Worm (Caenorhabditis elegans) whole organism, L1 larva: Measurements from ENCODE around the gene T10G3.3.

ENCODE experiments used
- C34B4.2 ChIP-seq: sonication (generic microtip); optimal IDR thresholded peaks from 2 replicates; lab custom pipeline; 2017; ENCODE audit warnings: mild to moderate bottlenecking, missing genetic modification characterization, missing compliant biosample characterization
- F16B12.6 ChIP-seq: fragments of 150-350 bp; optimal IDR thresholded peaks from 2 replicates; lab custom pipeline; 2014; ENCODE audit warnings: missing biosample characterization, missing genetic modification characterization
- Y116A8C.19 ChIP-seq: sonication (generic microtip); optimal IDR thresholded peaks from 2 replicates; lab custom pipeline; 2016; ENCODE audit warnings: missing compliant biosample characterization, missing genetic modification characterization, borderline replicate concordance
- aha-1 ChIP-seq: fragments of 150-350 bp; optimal IDR thresholded peaks from 2 replicates; lab custom pipeline; 2014; ENCODE audit warnings: missing biosample characterization, missing genetic modification characterization
- alr-1 ChIP-seq: fragments of 200-800 bp; sonication (Bioruptor generic); optimal IDR thresholded peaks from 2 replicates; lab custom pipeline; 2018; ENCODE audit warnings: borderline replicate concordance, mild to moderate bottlenecking, missing genetic modification characterization, missing compliant biosample characterization
- aly-2 ChIP-seq: fragments of 150-350 bp; optimal IDR thresholded peaks from 2 replicates; lab custom pipeline; 2014; ENCODE audit warnings: missing biosample characterization, missing genetic modification characterization
- ama-1 ChIP-seq: fragments of 150-350 bp; optimal IDR thresholded peaks from 2 replicates; lab custom pipeline; 2014
- blmp-1 ChIP-seq: fragments of 150-350 bp; optimal IDR thresholded peaks from 2 replicates; lab custom pipeline; 2014; ENCODE audit warnings: missing biosample characterization, missing genetic modification characterization
- ceh-90 ChIP-seq: sonication (generic microtip); optimal IDR thresholded peaks from 2 replicates; lab custom pipeline; 2016; ENCODE audit warnings: missing genetic modification characterization, missing compliant biosample characterization
- ces-1 ChIP-seq: fragments of 150-350 bp; optimal IDR thresholded peaks from 2 replicates; lab custom pipeline; 2014; ENCODE audit warnings: missing biosample characterization, missing genetic modification reagents, missing genetic modification characterization
- egl-13 ChIP-seq: sonication (generic microtip); optimal IDR thresholded peaks from 2 replicates; lab custom pipeline; 2016; ENCODE audit warnings: missing genotype, missing genetic modification reagents, missing genetic modification characterization, missing compliant biosample characterization
- elt-2 ChIP-seq: sonication (generic microtip); optimal IDR thresholded peaks from 2 replicates; lab custom pipeline; 2016; ENCODE audit warnings: missing genetic modification characterization, mild to moderate bottlenecking, inconsistent platforms, missing compliant biosample characterization, missing genetic modification reagents
- elt-3 ChIP-seq, 6 experiments: fragments of 150-350 bp in 1 of 6; sonication (generic microtip); optimal IDR thresholded peaks; 2 replicates each; lab custom pipeline; 2017 to 2018; ENCODE audit warnings: missing biosample characterization in 6 of 6, missing genetic modification characterization in 6 of 6, inconsistent platforms in 1 of 6
- ets-5 ChIP-seq: fragments of 200-800 bp; sonication (Bioruptor generic); IDR thresholded peaks from 2 replicates; pipeline ENCODE4 v1.3.6; 2022; ENCODE audit warnings: missing genetic modification characterization, missing compliant biosample characterization
- fkh-10 ChIP-seq: sonication (generic microtip); optimal IDR thresholded peaks from 2 replicates; lab custom pipeline; 2017; ENCODE audit warnings: missing biosample characterization, missing genetic modification reagents, missing genetic modification characterization
- fkh-4 ChIP-seq: sonication (generic microtip); optimal IDR thresholded peaks from 2 replicates; lab custom pipeline; 2016; ENCODE audit warnings: missing compliant biosample characterization, missing genetic modification characterization, borderline replicate concordance
- hlh-4 ChIP-seq: sonication (generic microtip); optimal IDR thresholded peaks from 2 replicates; lab custom pipeline; 2016; ENCODE audit warnings: mild to moderate bottlenecking, missing genetic modification characterization, missing compliant biosample characterization
- jun-1 ChIP-seq: fragments of 150-350 bp; optimal IDR thresholded peaks from 2 replicates; lab custom pipeline; 2014; ENCODE audit warnings: missing biosample characterization, missing genetic modification reagents, missing genetic modification characterization
- lin-13 ChIP-seq: fragments of 150-350 bp; optimal IDR thresholded peaks from 2 replicates; lab custom pipeline; 2014; ENCODE audit warnings: missing biosample characterization, missing genetic modification reagents, missing genetic modification characterization
- lin-14 ChIP-seq: fragments of 200-800 bp; sonication (Bioruptor generic); optimal IDR thresholded peaks from 2 replicates; lab custom pipeline; 2018; ENCODE audit warnings: mild to moderate bottlenecking, missing genetic modification characterization, moderate library complexity, missing compliant biosample characterization
- lin-15B ChIP-seq: fragments of 150-350 bp; sonication (generic microtip); optimal IDR thresholded peaks from 3 replicates; lab custom pipeline; 2014; ENCODE audit warnings: missing biosample characterization, missing genetic modification characterization
- lir-3 ChIP-seq: sonication (generic microtip); optimal IDR thresholded peaks from 2 replicates; lab custom pipeline; 2016; ENCODE audit warnings: mild to moderate bottlenecking, missing genetic modification characterization, moderate library complexity, missing compliant biosample characterization; ENCODE audit not compliant: poor library complexity
- mab-9 ChIP-seq: fragments of 200-800 bp; sonication (Bioruptor generic); IDR thresholded peaks from 2 replicates; pipeline ENCODE4 v1.3.6; 2022; ENCODE audit warnings: missing genetic modification reagents, missing genetic modification characterization, missing compliant biosample characterization
- mef-2 ChIP-seq: fragments of 150-350 bp; optimal IDR thresholded peaks from 2 replicates; lab custom pipeline; 2014; ENCODE audit warnings: missing biosample characterization, missing genetic modification characterization
- mep-1 ChIP-seq: fragments of 150-350 bp; optimal IDR thresholded peaks from 2 replicates; lab custom pipeline; 2014; ENCODE audit warnings: missing biosample characterization, missing genetic modification characterization
- nhr-12 ChIP-seq: sonication (generic microtip); optimal IDR thresholded peaks from 2 replicates; lab custom pipeline; 2017; ENCODE audit warnings: missing biosample characterization, missing genetic modification characterization
- nhr-19 ChIP-seq: fragments of 200-800 bp; sonication (Bioruptor generic); conservative IDR thresholded peaks from 2 replicates; pipeline ENCODE4 v1.3.6; 2022; ENCODE audit warnings: missing genetic modification characterization, missing compliant biosample characterization
- nhr-237 ChIP-seq: fragments of 150-350 bp; optimal IDR thresholded peaks from 2 replicates; lab custom pipeline; 2014; ENCODE audit warnings: missing biosample characterization, missing genetic modification characterization
- nhr-47 ChIP-seq: sonication (generic microtip); optimal IDR thresholded peaks from 2 replicates; lab custom pipeline; 2016; ENCODE audit warnings: mild to moderate bottlenecking, missing genetic modification characterization, moderate library complexity, missing compliant biosample characterization
- nhr-71 ChIP-seq: sonication (generic microtip); optimal IDR thresholded peaks from 2 replicates; lab custom pipeline; 2016; ENCODE audit warnings: mild to moderate bottlenecking, missing genetic modification characterization, moderate library complexity, missing compliant biosample characterization
- sox-4 ChIP-seq: sonication (generic microtip); optimal IDR thresholded peaks from 2 replicates; lab custom pipeline; 2016; ENCODE audit warnings: missing genetic modification characterization, missing compliant biosample characterization
- sptf-1 ChIP-seq: fragments of 150-350 bp; optimal IDR thresholded peaks from 2 replicates; lab custom pipeline; 2014; ENCODE audit warnings: missing biosample characterization, missing genetic modification characterization
- tbx-2 ChIP-seq: sonication (generic microtip); optimal IDR thresholded peaks from 2 replicates; lab custom pipeline; 2016; ENCODE audit warnings: missing genetic modification characterization, missing compliant biosample characterization
- unc-62 ChIP-seq: fragments of 150-350 bp; optimal IDR thresholded peaks from 2 replicates; lab custom pipeline; 2014; ENCODE audit warnings: missing biosample characterization, missing genetic modification reagents, missing genetic modification characterization
- unc-86 ChIP-seq: sonication (generic microtip); optimal IDR thresholded peaks from 2 replicates; lab custom pipeline; 2016; ENCODE audit warnings: missing genetic modification characterization, missing compliant biosample characterization
- vab-15 ChIP-seq: sonication (generic microtip); optimal IDR thresholded peaks from 2 replicates; lab custom pipeline; 2017; ENCODE audit warnings: missing genotype, mild to moderate bottlenecking, missing genetic modification characterization, missing compliant biosample characterization
- xbp-1 ChIP-seq: sonication (generic microtip); optimal IDR thresholded peaks from 2 replicates; lab custom pipeline; 2016; ENCODE audit warnings: missing genetic modification characterization, missing compliant biosample characterization
- zip-4 ChIP-seq: fragments of 200-800 bp; sonication (Bioruptor generic); optimal IDR thresholded peaks from 2 replicates; lab custom pipeline; 2018; ENCODE audit warnings: mild to moderate bottlenecking, missing genetic modification characterization, moderate library complexity, missing compliant biosample characterization

T10G3.3 gene

ce11 chrV:13457858-13458257 is 32.1 kb downstream of the T10G3.3 start, which contains the start of gene F25H9.2 (continued):
- no peak for TF ChIP-seq elt-3 (tag; optimal IDR thresholded peaks at IDR 0.05; lab: Kevin White, UChicago)
- no peak for TF ChIP-seq tbx-2
- no peak for TF ChIP-seq aha-1 (tag; lab: Kevin White, UChicago)
- TF ChIP-seq unc-62 (GFP tag; lab: Kevin White, UChicago), result no peak
- no peak for TF ChIP-seq jun-1 (tag; lab: Kevin White, UChicago)
- TF ChIP-seq ces-1 (GFP tag; lab: Kevin White, UChicago), result no peak
- TF ChIP-seq blmp-1, result peak; percentile 26
- no peak for TF ChIP-seq Y116A8C.19 (tag; lab: Kevin White, UChicago)
- no peak for TF ChIP-seq alr-1 (tag; lab: Kevin White, UChicago)
- no peak for TF ChIP-seq ceh-90 (tag; lab: Kevin White, UChicago)
- TF ChIP-seq F16B12.6 (tag; lab: Kevin White, UChicago), result peak; percentile 90
- no peak for TF ChIP-seq mep-1 (tag; lab: Kevin White, UChicago)
- TF ChIP-seq sptf-1, result no peak
- TF ChIP-seq nhr-71 (tag; lab: Kevin White, UChicago), result peak; percentile 25
- TF ChIP-seq nhr-237, result no peak
- no peak for TF ChIP-seq zip-4 (GFP tag; lab: Kevin White, UChicago)
- TF ChIP-seq ama-1 (lab: Kevin White, UChicago), result no peak
- TF ChIP-seq lin-14, result no peak
- no peak for TF ChIP-seq nhr-47 (tag; lab: Kevin White, UChicago)
- TF ChIP-seq mab-9 (GFP tag; lab: Robert Waterston, UW), result no peak
- no peak for TF ChIP-seq lir-3
- TF ChIP-seq sox-4 (tag; lab: Kevin White, UChicago), result no peak
- TF ChIP-seq C34B4.2, result no peak
- TF ChIP-seq nhr-19 (GFP tag; lab: Robert Waterston, UW), result no peak
- TF ChIP-seq lin-15B (tag; lab: Kevin White, UChicago), result no peak
- no peak for TF ChIP-seq hlh-4 (tag; lab: Kevin White, UChicago)
- TF ChIP-seq mef-2 (tag; lab: Kevin White, UChicago), result no peak
- no peak for TF ChIP-seq fkh-10
- no peak for TF ChIP-seq egl-13 (tag; lab: Kevin White, UChicago)
- TF ChIP-seq elt-2, result no peak
- no peak for TF ChIP-seq ets-5

- TF ChIP-seq nhr-12, result no peak
- TF ChIP-seq vab-15 (tag; lab: Kevin White, UChicago), result no peak
- no peak for TF ChIP-seq nhr-237
- no peak for TF ChIP-seq lin-13
- TF ChIP-seq, all 84 proteins: peak for 0
These were observed 34.6 kb downstream of the T10G3.3 start, which contains the start of gene lurp-3 for ce11 chrV:13455448-13455847. TSS of gene lurp-3 (plus strand) at chrV:13455748.

- TF ChIP-seq fkh-4 (tag; lab: Kevin White, UChicago) (no peak), hlh-4 (tag; lab: Kevin White, UChicago) (no peak), lir-3 (no peak), xbp-1 (tag; lab: Kevin White, UChicago) (no peak), unc-86 (tag; lab: Kevin White, UChicago) (no peak), aly-2 (tag; lab: Kevin White, UChicago) (no peak), blmp-1 (no peak)
These were observed 36.7 kb downstream of the T10G3.3 start, which contains the start of gene lurp-2 for ce11 chrV:13453334-13453733. TSS of gene lurp-2 (plus strand) at chrV:13453634.
